Worm (Caenorhabditis elegans) whole organism, mixed stage, embryonic: ENCODE data around the gene dpy-2.

Experiments
- elt-1 ChIP-seq: sonication (generic microtip); optimal IDR thresholded peaks from 2 replicates; lab custom pipeline; 2017; ENCODE audit warnings: missing genetic modification characterization, mild to moderate bottlenecking, missing compliant biosample characterization, antibody characterized with exemption, moderate library complexity, borderline replicate concordance; ENCODE audit not compliant: insufficient read depth
- flh-1 ChIP-seq: fragments of 200-800 bp; sonication (Bioruptor generic); optimal IDR thresholded peaks from 2 replicates; lab custom pipeline; 2018; ENCODE audit warnings: mild to moderate bottlenecking, missing genetic modification characterization, moderate library complexity, missing compliant biosample characterization
- lin-13 ChIP-seq: fragments of 150-350 bp; optimal IDR thresholded peaks from 2 replicates; lab custom pipeline; 2014; ENCODE audit warnings: missing biosample characterization, missing genetic modification characterization
- nhr-237 ChIP-seq: fragments of 150-350 bp; optimal IDR thresholded peaks from 2 replicates; lab custom pipeline; 2014; ENCODE audit warnings: missing biosample characterization, missing genetic modification characterization
- pha-4 ChIP-seq: fragments of 150-350 bp; optimal IDR thresholded peaks from 2 replicates; lab custom pipeline; 2018; ENCODE audit warnings: missing biosample characterization, missing genetic modification reagents, missing genetic modification characterization
- snpc-4 ChIP-seq: fragments of 150-350 bp; optimal IDR thresholded peaks from 2 replicates; lab custom pipeline; 2014; ENCODE audit warnings: missing biosample characterization, missing genetic modification characterization
- sptf-1 ChIP-seq: sonication (generic microtip); optimal IDR thresholded peaks from 2 replicates; lab custom pipeline; 2017; ENCODE audit warnings: mild to moderate bottlenecking, missing genetic modification characterization, moderate library complexity, missing compliant biosample characterization

- TF ChIP-seq snpc-4 (tag; lab: Kevin White, UChicago), result no peak
- no peak for TF ChIP-seq flh-1
- TF ChIP-seq elt-1, result no peak
- no peak for TF ChIP-seq sptf-1
- TF ChIP-seq nhr-237 (tag; lab: Kevin White, UChicago), result no peak
- no peak for TF ChIP-seq pha-4 (tag; lab: Kevin White, UChicago)
- no peak for TF ChIP-seq lin-13 (tag; lab: Kevin White, UChicago)
Measured at ce11 chrII:6709680-6710079, 4.4 kb upstream of the dpy-2 start.
